Worm (Caenorhabditis elegans) whole organism, L1 larva: ENCODE results near the gene C13F10.5.

Source experiments
- aly-2 ChIP-seq: fragments of 150-350 bp; optimal IDR thresholded peaks from 2 replicates; lab custom pipeline; 2014; ENCODE audit warnings: missing biosample characterization, missing genetic modification characterization
- ceh-90 ChIP-seq: sonication (generic microtip); optimal IDR thresholded peaks from 2 replicates; lab custom pipeline; 2016; ENCODE audit warnings: missing genetic modification characterization, missing compliant biosample characterization
- elt-2 ChIP-seq: sonication (generic microtip); optimal IDR thresholded peaks from 2 replicates; lab custom pipeline; 2016; ENCODE audit warnings: missing genetic modification characterization, mild to moderate bottlenecking, inconsistent platforms, missing compliant biosample characterization, missing genetic modification reagents
- lin-13 ChIP-seq: fragments of 150-350 bp; optimal IDR thresholded peaks from 2 replicates; lab custom pipeline; 2014; ENCODE audit warnings: missing biosample characterization, missing genetic modification reagents, missing genetic modification characterization

- TF ChIP-seq ceh-90 (no peak), aly-2 (tag; lab: Kevin White, UChicago) (no peak), lin-13 (no peak), elt-2 (tag; lab: Kevin White, UChicago) (no peak)
Measured at ce11 chrV:7209001-7209400, 9.9 kb downstream of the C13F10.5 start.
